Fruit fly (Drosophila melanogaster) whole organism, pupa: Measurements from ENCODE around the gene Vha16-5.
A peak's percentile ranks its signal among the peaks of the same experiment; 100 is the strongest.

Experiments used
- CG10348 ChIP-seq: fragments of 200-800 bp; sonication (Bioruptor generic); IDR thresholded peaks from 2 replicates; pipeline ENCODE4 v1.3.6; 2022; ENCODE audit warnings: missing biosample characterization, missing genetic modification characterization
- CG12605 ChIP-seq: fragments of 200-800 bp; sonication (Bioruptor generic); IDR thresholded peaks from 2 replicates; pipeline ENCODE4 v1.3.6; 2022; ENCODE audit warnings: missing biosample characterization, missing genetic modification characterization
- CG13204 ChIP-seq: fragments of 200-800 bp; sonication (Bioruptor generic); optimal IDR thresholded peaks from 2 replicates; lab custom pipeline; 2018; ENCODE audit warnings: missing biosample characterization, mild to moderate bottlenecking, missing genetic modification characterization, moderate library complexity
- CG14655 ChIP-seq: fragments of 200-800 bp; sonication (Bioruptor generic); optimal IDR thresholded peaks from 3 replicates; lab custom pipeline; 2017; ENCODE audit warnings: mild to moderate bottlenecking, missing biosample characterization, missing genetic modification reagents, missing genetic modification characterization
- CG15710 ChIP-seq: fragments of 200-800 bp; sonication (Bioruptor generic); optimal IDR thresholded peaks from 2 replicates; lab custom pipeline; 2018; ENCODE audit warnings: missing biosample characterization, mild to moderate bottlenecking, missing genetic modification characterization, moderate library complexity
- CG17806 ChIP-seq: fragments of 200-800 bp; sonication (Bioruptor generic); optimal IDR thresholded peaks from 2 replicates; lab custom pipeline; 2018; ENCODE audit warnings: missing biosample characterization, mild to moderate bottlenecking, missing genetic modification characterization, moderate library complexity
- CG32121 ChIP-seq: fragments of 200-800 bp; sonication (Bioruptor generic); IDR thresholded peaks from 2 replicates; pipeline ENCODE4 v1.3.6; 2022; ENCODE audit warnings: missing biosample characterization, missing genetic modification characterization
- CG34367 ChIP-seq: fragments of 200-800 bp; sonication (Bioruptor generic); optimal IDR thresholded peaks from 2 replicates; lab custom pipeline; 2018; ENCODE audit warnings: missing biosample characterization, mild to moderate bottlenecking, missing genetic modification characterization
- CG4496 ChIP-seq: fragments of 200-800 bp; sonication (Bioruptor generic); IDR thresholded peaks from 3 replicates; pipeline ENCODE4 v1.3.6; 2022; ENCODE audit warnings: missing biosample characterization, missing genetic modification characterization
- CG8159 ChIP-seq: fragments of 200-800 bp; sonication (Bioruptor generic); optimal IDR thresholded peaks from 3 replicates; lab custom pipeline; 2018; ENCODE audit warnings: missing biosample characterization, mild to moderate bottlenecking, missing genetic modification characterization, moderate library complexity
- CG8301 ChIP-seq: fragments of 200-800 bp; sonication (Bioruptor generic); optimal IDR thresholded peaks from 2 replicates; lab custom pipeline; 2018; ENCODE audit warnings: missing biosample characterization, mild to moderate bottlenecking, missing genetic modification characterization
- CG9948 ChIP-seq: fragments of 200-800 bp; sonication (Bioruptor generic); optimal IDR thresholded peaks from 2 replicates; lab custom pipeline; 2018; ENCODE audit warnings: missing biosample characterization, mild to moderate bottlenecking, missing genetic modification characterization, moderate library complexity
- D1 ChIP-seq: fragments of 200-800 bp; sonication (Bioruptor generic); optimal IDR thresholded peaks from 2 replicates; lab custom pipeline; 2018; ENCODE audit warnings: missing biosample characterization, mild to moderate bottlenecking, missing genetic modification characterization, moderate library complexity
- EcR ChIP-seq: fragments of 200-800 bp; sonication (Bioruptor generic); optimal IDR thresholded peaks from 3 replicates; lab custom pipeline; 2019; ENCODE audit warnings: missing biosample characterization, missing genetic modification characterization, mild to moderate bottlenecking, moderate library complexity, missing genetic modification reagents
- Ets98B ChIP-seq: fragments of 200-800 bp; sonication (Bioruptor generic); IDR thresholded peaks from 2 replicates; pipeline ENCODE4 v1.3.6; 2022; ENCODE audit warnings: missing biosample characterization, missing genetic modification characterization
- Pif1A ChIP-seq: fragments of 200-800 bp; sonication (Bioruptor generic); optimal IDR thresholded peaks from 3 replicates; lab custom pipeline; 2016; ENCODE audit warnings: missing biosample characterization, missing genetic modification characterization
- Pif1B ChIP-seq: fragments of 200-800 bp; sonication (Bioruptor generic); optimal IDR thresholded peaks from 3 replicates; lab custom pipeline; 2016; ENCODE audit warnings: missing biosample characterization, missing genetic modification characterization
- Snoo ChIP-seq: fragments of 200-800 bp; sonication (Bioruptor generic); optimal IDR thresholded peaks from 3 replicates; lab custom pipeline; 2017; ENCODE audit warnings: missing biosample characterization, mild to moderate bottlenecking, missing genetic modification characterization, inconsistent platforms
- fd96Ca ChIP-seq: fragments of 200-800 bp; sonication (Bioruptor generic); IDR thresholded peaks from 3 replicates; pipeline ENCODE4 v1.3.6; 2022; ENCODE audit warnings: missing biosample characterization, missing genetic modification characterization
- gl ChIP-seq: fragments of 200-800 bp; sonication (Bioruptor generic); optimal IDR thresholded peaks from 2 replicates; lab custom pipeline; 2018; ENCODE audit warnings: missing biosample characterization, mild to moderate bottlenecking, missing genetic modification characterization
- rn ChIP-seq: fragments of 200-800 bp; sonication (Bioruptor generic); IDR thresholded peaks from 2 replicates; pipeline ENCODE4 v1.3.6; 2022; ENCODE audit warnings: missing biosample characterization, missing genetic modification characterization

Vha16-5 gene

DNA sequence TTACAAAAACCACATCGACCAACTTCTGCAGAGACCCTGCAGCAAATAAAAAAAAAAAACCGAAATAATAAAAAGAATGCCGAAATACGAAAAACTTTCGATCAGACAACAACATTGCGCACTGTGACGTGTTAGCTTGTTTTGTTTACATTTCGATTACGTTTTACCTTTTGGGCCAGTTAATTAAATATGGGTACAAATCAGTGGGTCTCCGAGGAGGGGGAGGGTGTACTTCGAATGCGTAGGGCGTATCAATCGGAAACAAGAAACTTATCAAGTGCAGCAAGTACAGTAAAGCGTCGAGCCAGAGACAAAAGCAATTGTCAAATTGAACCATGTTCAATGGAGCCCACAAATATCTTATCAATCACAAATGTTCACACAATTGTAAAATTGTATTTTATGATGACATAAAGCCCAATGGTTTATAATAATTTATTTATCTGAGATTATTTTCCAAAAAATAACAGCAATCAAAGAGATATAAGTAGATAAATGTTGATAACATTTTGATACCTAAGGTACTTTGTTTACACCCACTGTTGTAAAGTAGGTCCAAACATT is 35.3 kb downstream of the Vha16-5 start, which contains the start of gene Lip1:
Gene Lip1, minus strand, starts transcription at position 46 of the 564 bp plus-strand sequence.
- no peak for TF ChIP-seq Pif1B (GFP tag; lab: Kevin White, UChicago)
- no peak for TF ChIP-seq CG4496
- TF ChIP-seq EcR (GFP tag; lab: Kevin White, UChicago), result no peak
- TF ChIP-seq CG9948 (tag; lab: Kevin White, UChicago), result no peak
- no peak for TF ChIP-seq CG10348 (GFP tag; lab: Robert Waterston, UW)
- no peak for TF ChIP-seq Pif1A (GFP tag; lab: Kevin White, UChicago)
- no peak for TF ChIP-seq CG17806 (tag; lab: Kevin White, UChicago)
- no peak for TF ChIP-seq CG14655 (GFP tag; lab: Kevin White, UChicago)

DNA sequence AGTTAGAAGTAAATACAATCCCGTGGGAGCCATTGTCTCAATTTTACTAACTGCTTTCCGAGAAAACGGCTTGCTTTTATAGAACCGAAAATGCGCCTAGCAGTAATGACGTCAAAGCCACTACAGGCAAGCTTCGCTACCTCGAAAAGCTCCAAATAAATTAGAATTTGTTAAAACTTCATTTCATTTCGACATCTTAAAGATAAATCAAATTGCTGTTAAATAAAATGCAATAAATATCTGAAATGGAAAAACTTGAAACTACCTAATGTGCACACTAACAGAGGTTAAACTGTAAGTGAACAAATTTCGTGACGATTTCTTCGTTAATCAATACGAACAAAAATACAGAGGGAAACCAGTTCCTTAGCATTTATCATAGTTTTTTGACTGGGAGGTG is 38.9 kb downstream of the Vha16-5 start, which contains the start of gene CG7300:
Gene CG7300, minus strand, starts transcription at position 52 of the 400 bp plus-strand sequence.
- TF ChIP-seq rn (GFP tag; lab: Robert Waterston, UW), result no peak
- TF ChIP-seq CG15710 (tag; lab: Kevin White, UChicago), result no peak
- no peak for TF ChIP-seq gl (tag; lab: Kevin White, UChicago)
- no peak for TF ChIP-seq CG10348 (GFP tag; lab: Robert Waterston, UW)
- no peak for TF ChIP-seq Pif1B (GFP tag; lab: Kevin White, UChicago)
- TF ChIP-seq Snoo (tag; lab: Kevin White, UChicago), result no peak
- TF ChIP-seq CG8301 (tag; lab: Kevin White, UChicago), result no peak
- TF ChIP-seq EcR (GFP tag; lab: Kevin White, UChicago), result no peak
- no peak for TF ChIP-seq D1 (tag; lab: Kevin White, UChicago)

DNA sequence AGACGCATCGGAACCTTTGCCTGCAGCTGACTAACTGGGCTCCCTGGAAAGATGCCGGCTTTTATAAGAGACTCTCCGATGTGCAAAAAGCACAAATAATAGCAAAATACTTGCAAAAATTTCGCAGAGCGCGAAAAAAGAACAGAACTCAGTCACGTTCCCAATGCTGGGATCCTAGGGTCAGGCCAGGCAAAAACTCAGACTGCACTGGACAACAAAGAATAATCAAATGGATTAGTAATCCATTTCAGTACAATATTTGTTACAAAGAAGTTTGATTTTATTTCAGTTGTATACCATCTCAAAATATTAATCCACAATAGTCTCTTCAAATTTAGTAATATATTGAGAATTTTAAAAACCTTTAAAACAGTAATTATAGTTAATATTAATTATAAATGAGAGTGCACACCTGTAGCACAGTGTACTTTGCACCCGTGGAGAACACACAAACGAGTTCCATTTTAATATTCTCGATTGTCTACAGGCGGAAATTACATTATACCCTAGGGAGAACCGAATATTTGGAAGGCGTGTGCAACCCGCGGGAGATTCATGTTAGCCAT is 42.7 kb downstream of the Vha16-5 start, which contains the start of gene CG17108:
Gene CG17108, minus strand, starts transcription at position 51 of the 566 bp plus-strand sequence.
- TF ChIP-seq CG8301 (tag; lab: Kevin White, UChicago) (no peak), CG32121 (GFP tag; lab: Robert Waterston, UW) (no peak), EcR (GFP tag; lab: Kevin White, UChicago) (no peak), Snoo (tag; lab: Kevin White, UChicago) (no peak), D1 (tag; lab: Kevin White, UChicago) (no peak), fd96Ca (GFP tag; lab: Robert Waterston, UW) (no peak), CG13204 (GFP tag; lab: Kevin White, UChicago) (no peak), Pif1A (GFP tag; lab: Kevin White, UChicago) (no peak), CG15710 (tag; lab: Kevin White, UChicago) (peak; percentile 36), gl (tag; lab: Kevin White, UChicago) (no peak), CG12605 (no peak), CG14655 (GFP tag; lab: Kevin White, UChicago) (peak; percentile 6), CG34367 (tag; lab: Kevin White, UChicago) (no peak), Ets98B (GFP tag; lab: Robert Waterston, UW) (no peak), CG10348 (GFP tag; lab: Robert Waterston, UW) (no peak), CG17806 (tag; lab: Kevin White, UChicago) (no peak), CG9948 (tag; lab: Kevin White, UChicago) (peak; percentile 32), CG8159 (peak; percentile 55), CG4496 (no peak), Pif1B (GFP tag; lab: Kevin White, UChicago) (no peak), rn (GFP tag; lab: Robert Waterston, UW) (no peak)
- TF ChIP-seq, all 21 proteins: peak for 4

DNA sequence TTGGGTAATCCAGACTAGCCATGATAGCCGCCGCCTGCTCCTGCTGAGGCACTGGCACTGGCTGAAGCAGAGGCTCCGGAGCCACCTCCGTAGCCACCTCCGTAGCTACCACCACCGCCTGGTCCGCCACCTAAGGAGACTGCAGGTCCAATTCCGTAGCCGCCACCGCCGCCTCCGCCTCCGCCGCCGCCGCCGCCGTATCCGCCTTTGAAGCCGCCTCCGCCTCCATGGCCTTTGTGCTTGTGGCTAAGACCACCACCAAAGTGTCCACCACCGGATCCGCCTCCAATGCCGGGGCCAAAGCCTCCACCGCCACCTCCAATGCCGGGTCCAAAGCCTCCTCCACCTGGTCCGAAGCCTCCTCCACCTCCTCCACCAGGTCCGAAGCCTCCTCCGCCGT is 43.8 kb downstream of the Vha16-5 start:
- no peak for TF ChIP-seq CG8301 (tag; lab: Kevin White, UChicago)
- no peak for TF ChIP-seq gl (tag; lab: Kevin White, UChicago)
- no peak for TF ChIP-seq EcR (GFP tag; lab: Kevin White, UChicago)
- no peak for TF ChIP-seq CG15710 (tag; lab: Kevin White, UChicago)
- TF ChIP-seq CG8159, result no peak
- no peak for TF ChIP-seq rn (GFP tag; lab: Robert Waterston, UW)
- TF ChIP-seq CG17806 (tag; lab: Kevin White, UChicago), result no peak
- no peak for TF ChIP-seq CG4496

DNA sequence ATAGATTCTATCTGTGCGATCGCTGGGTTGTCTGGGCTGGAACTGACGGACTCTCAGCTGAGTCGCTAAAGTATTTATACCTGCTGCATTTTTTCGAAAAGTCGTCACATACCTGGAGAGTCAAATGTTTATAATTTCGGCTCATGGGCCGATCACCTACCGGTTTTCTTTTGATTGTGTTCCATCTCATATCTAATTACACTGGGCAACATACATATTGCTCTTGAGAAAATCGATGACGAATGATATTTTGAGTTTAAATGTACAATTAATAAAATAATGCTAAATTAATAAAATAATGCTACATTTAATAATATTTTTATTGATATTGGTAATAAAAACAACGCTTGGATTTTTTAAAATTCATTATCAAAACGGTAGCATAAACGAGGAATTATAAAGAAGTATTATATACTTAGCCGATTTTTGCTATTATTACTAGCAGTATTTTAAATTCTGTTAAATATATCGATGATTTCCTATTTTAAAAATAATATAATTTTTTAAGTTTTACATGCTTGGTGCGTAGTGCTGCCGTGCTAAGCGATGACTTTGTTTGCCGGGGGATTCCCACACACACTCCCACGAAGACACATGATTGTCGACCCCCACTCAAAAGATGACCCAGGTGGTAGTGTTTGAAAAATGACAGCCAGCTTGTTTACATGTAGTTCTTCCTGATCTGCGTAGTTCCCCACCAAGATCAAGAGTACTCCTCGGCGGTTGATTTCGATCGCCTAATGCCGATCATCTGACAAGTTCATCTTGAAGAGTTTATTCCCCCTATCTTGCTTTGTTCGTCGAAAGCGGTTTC is 47.4 kb downstream of the Vha16-5 start, which contains the start of gene CG7294:
Gene CG7294, minus strand, starts transcription at position 51 of the 814 bp plus-strand sequence.
- TF ChIP-seq CG32121 (GFP tag; lab: Robert Waterston, UW) (no peak), CG12605 (no peak), CG14655 (GFP tag; lab: Kevin White, UChicago) (no peak), Snoo (tag; lab: Kevin White, UChicago) (no peak), EcR (GFP tag; lab: Kevin White, UChicago) (no peak), gl (tag; lab: Kevin White, UChicago) (no peak), CG8301 (tag; lab: Kevin White, UChicago) (no peak), D1 (tag; lab: Kevin White, UChicago) (no peak), Pif1A (GFP tag; lab: Kevin White, UChicago) (no peak), CG15710 (tag; lab: Kevin White, UChicago) (no peak), CG10348 (GFP tag; lab: Robert Waterston, UW) (no peak)
